Fruit fly (Drosophila melanogaster): Measurements from ENCODE around the gene pes.

pes gene

DNA sequence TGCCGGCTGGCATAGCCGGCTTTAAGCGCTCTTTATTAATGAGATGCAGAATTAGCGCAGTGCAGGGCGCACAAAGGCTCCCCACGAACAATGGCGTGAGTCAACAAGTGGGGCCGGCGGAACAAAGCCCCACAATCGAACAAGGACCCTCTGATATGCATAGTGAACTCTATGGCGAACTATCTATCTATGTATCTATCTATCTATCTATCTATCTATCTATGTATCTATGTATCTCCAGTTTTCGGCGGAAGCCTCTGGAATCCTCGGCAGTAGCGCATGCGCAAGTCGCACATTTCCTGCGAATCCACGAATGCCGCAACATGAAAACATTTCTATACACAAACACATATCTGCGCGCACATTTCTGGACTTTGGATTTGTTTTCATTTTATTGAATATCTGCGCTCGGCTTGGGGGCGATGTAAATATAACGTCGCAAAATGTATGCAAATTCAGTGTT is 6.6 kb upstream of the pes start (continued):
- TF ChIP-seq CrebA (GFP tag; optimal IDR thresholded peaks at IDR 0.05; ENCODE audit: borderline replicate concordance) (no peak), dmrt93B (GFP tag; optimal IDR thresholded peaks at IDR 0.05) (peak; percentile 88), sv (GFP tag; optimal IDR thresholded peaks at IDR 0.05) (peak; percentile 23), psq (GFP tag; optimal IDR thresholded peaks at IDR 0.05) (peak; percentile 86), dsf (GFP tag; optimal IDR thresholded peaks at IDR 0.05; ENCODE audit: borderline replicate concordance) (no peak), Dfd (GFP tag; optimal IDR thresholded peaks at IDR 0.05) (no peak)

dm6 chr2L:7998655-7999054 is 4.7 kb upstream of the pes start, which contains the start of gene Sirup:
Sirup (plus strand) TSS chr2L:7998869.
- no peak for TF ChIP-seq usp (GFP tag; optimal IDR thresholded peaks at IDR 0.05)
- TF ChIP-seq foxo (GFP tag; optimal IDR thresholded peaks at IDR 0.05), result peak in 1 of 2 experiments; percentile 19
- peak; percentile 43 for TF ChIP-seq rgr (GFP tag; optimal IDR thresholded peaks at IDR 0.05)
- peak; percentile 32 for TF ChIP-seq fru (GFP tag; optimal IDR thresholded peaks at IDR 0.05)
- TF ChIP-seq Hnf4 (GFP tag; optimal IDR thresholded peaks at IDR 0.05), result peak; percentile 71
- TF ChIP-seq psq (GFP tag; optimal IDR thresholded peaks at IDR 0.05), result no peak
- no peak for TF ChIP-seq sage (GFP tag; optimal IDR thresholded peaks at IDR 0.05)
- peak; percentile 55 for TF ChIP-seq tai (GFP tag; optimal IDR thresholded peaks at IDR 0.05)
- peak; percentile 11 for TF ChIP-seq Dif (GFP tag; optimal IDR thresholded peaks at IDR 0.05; ENCODE audit: partially characterized antibody)
- no peak for TF ChIP-seq N (GFP tag; optimal IDR thresholded peaks at IDR 0.05)
- no peak for TF ChIP-seq Rel (GFP tag; optimal IDR thresholded peaks at IDR 0.05)
- peak; percentile 52 for TF ChIP-seq Rel (tag; optimal IDR thresholded peaks at IDR 0.05)
- peak; percentile 25 for TF ChIP-seq Myc (optimal IDR thresholded peaks at IDR 0.05)
- peak; percentile 31 for TF ChIP-seq OdsH (GFP tag; optimal IDR thresholded peaks at IDR 0.05)
- TF ChIP-seq sv (GFP tag; optimal IDR thresholded peaks at IDR 0.05), result no peak
- TF ChIP-seq br (GFP tag; optimal IDR thresholded peaks at IDR 0.05), result peak; percentile 21
- no peak for TF ChIP-seq CG32264 (GFP tag; optimal IDR thresholded peaks at IDR 0.05)
- TF ChIP-seq Sp1 (GFP tag; optimal IDR thresholded peaks at IDR 0.05), result peak; percentile 54

DNA sequence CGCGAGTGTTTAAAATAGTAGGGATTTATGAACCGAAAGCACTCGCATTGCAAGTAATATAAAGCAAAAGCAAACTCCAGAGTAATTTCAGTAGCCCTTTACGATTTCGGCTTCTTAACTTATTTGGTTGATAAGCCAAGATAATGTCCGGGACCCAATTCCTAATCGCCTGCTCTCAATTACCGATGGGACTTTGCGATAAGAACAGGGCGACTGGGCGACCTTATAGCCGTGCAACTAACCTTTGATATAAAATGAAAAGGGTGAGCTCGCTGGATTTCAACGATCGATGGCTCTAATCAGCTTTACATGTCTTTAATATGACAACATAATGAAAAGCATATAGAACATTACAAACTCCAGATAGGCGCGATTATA is 4.1 kb upstream of the pes start, which contains the start of gene CG7227:
TSS of gene CG7227 (minus strand) at position 72 of the 378 bp plus-strand sequence.
- no peak for TF ChIP-seq Rel (GFP tag; optimal IDR thresholded peaks at IDR 0.05)
- TF ChIP-seq Rel (tag; optimal IDR thresholded peaks at IDR 0.05), result no peak
- TF ChIP-seq lola (GFP tag; optimal IDR thresholded peaks at IDR 0.05), result no peak
- TF ChIP-seq psq (GFP tag; optimal IDR thresholded peaks at IDR 0.05), result no peak
- no peak for TF ChIP-seq HLH106 (tag; optimal IDR thresholded peaks at IDR 0.05)
- no peak for TF ChIP-seq jim (GFP tag; optimal IDR thresholded peaks at IDR 0.05)
- TF ChIP-seq CG9705 (GFP tag; optimal IDR thresholded peaks at IDR 0.05), result no peak
- TF ChIP-seq Mio (GFP tag; optimal IDR thresholded peaks at IDR 0.05), result no peak
- TF ChIP-seq h (GFP tag; optimal IDR thresholded peaks at IDR 0.05), result no peak
- TF ChIP-seq ey (GFP tag; optimal IDR thresholded peaks at IDR 0.05), result no peak
- no peak for TF ChIP-seq tai (GFP tag; optimal IDR thresholded peaks at IDR 0.05)
- no peak for TF ChIP-seq dsf (GFP tag; optimal IDR thresholded peaks at IDR 0.05; ENCODE audit: borderline replicate concordance)
- no peak for TF ChIP-seq Hr83 (GFP tag; optimal IDR thresholded peaks at IDR 0.05; ENCODE audit: poor library complexity, severe bottlenecking)
- TF ChIP-seq sv (GFP tag; optimal IDR thresholded peaks at IDR 0.05), result no peak
- TF ChIP-seq fru (GFP tag; optimal IDR thresholded peaks at IDR 0.05), result no peak
- no peak for TF ChIP-seq br (GFP tag; optimal IDR thresholded peaks at IDR 0.05)
- no peak for TF ChIP-seq foxo (GFP tag; optimal IDR thresholded peaks at IDR 0.05)

DNA sequence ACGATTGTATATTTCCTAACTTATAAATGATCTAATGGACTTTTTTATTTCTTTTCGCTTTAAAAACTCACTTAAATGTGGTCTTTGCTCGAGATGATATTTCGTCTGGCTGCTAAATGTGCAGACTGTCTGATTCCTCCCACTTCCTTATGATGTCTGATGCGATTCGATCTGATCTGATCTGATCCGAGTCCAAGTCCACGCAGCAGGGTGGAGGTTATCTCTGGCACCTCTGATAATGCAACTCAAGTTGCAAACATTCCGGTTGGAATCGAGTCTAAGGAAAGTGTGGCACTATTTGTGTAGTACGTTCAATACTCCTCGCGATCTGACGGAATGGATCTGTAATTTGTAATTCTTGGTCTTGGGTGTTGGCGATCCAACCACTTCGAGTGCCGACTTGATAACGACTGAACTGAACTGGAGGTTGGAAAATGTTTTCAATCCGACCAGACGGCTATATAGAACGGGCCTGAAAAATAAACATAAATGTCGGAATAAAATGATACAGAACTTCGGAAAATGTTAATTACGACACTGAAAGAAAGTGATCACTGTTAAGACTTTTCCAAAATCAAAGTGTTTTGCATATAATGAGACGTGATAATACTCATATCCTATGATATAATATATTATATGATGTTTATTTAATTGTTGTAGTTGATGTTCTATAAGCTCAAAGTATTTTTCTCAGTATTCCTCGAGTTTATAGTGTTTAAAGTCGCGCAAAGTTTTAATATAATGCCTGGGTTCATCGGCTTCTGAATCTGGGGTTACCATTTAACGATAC is 3.5 kb upstream of the pes start:
- TF ChIP-seq tai (GFP tag; optimal IDR thresholded peaks at IDR 0.05) (no peak), N (GFP tag; optimal IDR thresholded peaks at IDR 0.05) (no peak), dl (GFP tag; optimal IDR thresholded peaks at IDR 0.05; ENCODE audit: insufficient read depth in 1 of 2, partially characterized antibody in 2 of 2) (no peak), lola (GFP tag; optimal IDR thresholded peaks at IDR 0.05) (no peak), psq (GFP tag; optimal IDR thresholded peaks at IDR 0.05) (no peak), Vsx2 (GFP tag; optimal IDR thresholded peaks at IDR 0.05; ENCODE audit: partially characterized antibody) (no peak), usp (GFP tag; optimal IDR thresholded peaks at IDR 0.05) (no peak), Abd-B (GFP tag; optimal IDR thresholded peaks at IDR 0.05) (no peak), ey (GFP tag; optimal IDR thresholded peaks at IDR 0.05) (no peak), CG32264 (GFP tag; optimal IDR thresholded peaks at IDR 0.05) (no peak), Sp1 (GFP tag; optimal IDR thresholded peaks at IDR 0.05) (no peak), Dif (GFP tag; optimal IDR thresholded peaks at IDR 0.05; ENCODE audit: partially characterized antibody) (no peak), OdsH (GFP tag; optimal IDR thresholded peaks at IDR 0.05) (no peak), GATAd (GFP tag; optimal IDR thresholded peaks at IDR 0.05) (no peak), dmrt93B (GFP tag; optimal IDR thresholded peaks at IDR 0.05) (no peak), br (GFP tag; optimal IDR thresholded peaks at IDR 0.05) (no peak), woc (GFP tag; optimal IDR thresholded peaks at IDR 0.05) (no peak), Mio (GFP tag; optimal IDR thresholded peaks at IDR 0.05) (no peak), pan (optimal IDR thresholded peaks at IDR 0.05) (no peak)

All from whole organism, wandering third instar larva.